Fruit fly (Drosophila melanogaster): Measurements from ENCODE around the gene CG13102.

CG13102 gene

dm6 chr2L:8984614-8985318, 27.2 kb upstream of the CG13102 start, which contains the start of gene CG13101 (continued):
- peak; percentile 80 for TF ChIP-seq cas (GFP tag; IDR thresholded peaks at IDR 0.05)
- TF ChIP-seq lbe (GFP tag; optimal IDR thresholded peaks at IDR 0.05) = peak; percentile 94
- peak; percentile 63 for TF ChIP-seq CG18011 (GFP tag; optimal IDR thresholded peaks at IDR 0.05)
- TF ChIP-seq ken (GFP tag; IDR thresholded peaks at IDR 0.05) = no peak; the same call in 1 of the 3 replicates
- peak; percentile 90 for TF ChIP-seq ind (GFP tag; optimal IDR thresholded peaks at IDR 0.05)
- peak; percentile 92 for TF ChIP-seq fd3F (GFP tag; optimal IDR thresholded peaks at IDR 0.05)
- TF ChIP-seq CG10431 (GFP tag; optimal IDR thresholded peaks at IDR 0.05) = peak; percentile 55
- TF ChIP-seq CG12391 (tag; optimal IDR thresholded peaks at IDR 0.05) = peak; percentile 96
- peak; percentile 83 for TF ChIP-seq CG18764 (GFP tag; optimal IDR thresholded peaks at IDR 0.05)
- TF ChIP-seq CG2116 (GFP tag; optimal IDR thresholded peaks at IDR 0.05) = peak; percentile 72
- peak; percentile 89 for TF ChIP-seq ATbp (GFP tag; optimal IDR thresholded peaks at IDR 0.05)
- peak; percentile 94 for TF ChIP-seq CG14014 (GFP tag; IDR thresholded peaks at IDR 0.05)
- TF ChIP-seq CG30403 (GFP tag; optimal IDR thresholded peaks at IDR 0.05) = peak; percentile 94
- TF ChIP-seq ftz-f1 (GFP tag; optimal IDR thresholded peaks at IDR 0.05) = peak; percentile 24
- TF ChIP-seq inv (GFP tag; IDR thresholded peaks at IDR 0.05; ENCODE audit: partially characterized antibody) = no peak
- TF ChIP-seq Ets65A (GFP tag) = peak; percentile 84
- peak; percentile 88 for TF ChIP-seq fd96Cb (tag; optimal IDR thresholded peaks at IDR 0.05)
- TF ChIP-seq Abd-B (GFP tag; optimal IDR thresholded peaks at IDR 0.05) = peak; percentile 86
- TF ChIP-seq sima (GFP tag; optimal IDR thresholded peaks at IDR 0.05) = no peak
- TF ChIP-seq CG8359 (GFP tag; optimal IDR thresholded peaks at IDR 0.05; ENCODE audit: borderline replicate concordance) = peak; percentile 79
- peak; percentile 96 for TF ChIP-seq lab (GFP tag; optimal IDR thresholded peaks at IDR 0.05)
- peak; percentile 91 for TF ChIP-seq CG6813 (GFP tag; optimal IDR thresholded peaks at IDR 0.05)
- peak; percentile 84 for TF ChIP-seq CG4404 (GFP tag; IDR thresholded peaks at IDR 0.05)
- TF ChIP-seq hth (optimal IDR thresholded peaks at IDR 0.05) = no peak
- TF ChIP-seq BtbVII (GFP tag; optimal IDR thresholded peaks at IDR 0.05) = peak; percentile 89
- TF ChIP-seq slbo (GFP tag; IDR thresholded peaks at IDR 0.05) = peak; percentile 94
- peak; percentile 62 for TF ChIP-seq CG34376 (GFP tag; optimal IDR thresholded peaks at IDR 0.05)
- peak; percentile 72 for TF ChIP-seq NK7.1 (GFP tag; optimal IDR thresholded peaks at IDR 0.05)
- no peak for TF ChIP-seq wek (GFP tag; optimal IDR thresholded peaks at IDR 0.05)
- TF ChIP-seq CG16863 (GFP tag; optimal IDR thresholded peaks at IDR 0.05) = peak; percentile 85
- peak; percentile 82 for TF ChIP-seq CG9817 (tag; optimal IDR thresholded peaks at IDR 0.05)
- TF ChIP-seq CG6854 (GFP tag; optimal IDR thresholded peaks at IDR 0.05) = peak; percentile 87
- peak; percentile 95 for TF ChIP-seq corto (GFP tag; optimal IDR thresholded peaks at IDR 0.05)
- TF ChIP-seq CG8089 (GFP tag; optimal IDR thresholded peaks at IDR 0.05) = peak; percentile 63
- peak; percentile 96 for TF ChIP-seq PHDP (tag; optimal IDR thresholded peaks at IDR 0.05)
- peak; percentile 60 for TF ChIP-seq trh (GFP tag; optimal IDR thresholded peaks at IDR 0.05)
- no peak; the same call in none of the 2 replicates for TF ChIP-seq CG6272 (GFP tag; IDR thresholded peaks at IDR 0.05)
- TF ChIP-seq CG17361 (GFP tag; IDR thresholded peaks at IDR 0.05) = peak; percentile 91
- TF ChIP-seq CG13287 (GFP tag; IDR thresholded peaks at IDR 0.05; ENCODE audit: partially characterized antibody) = peak; percentile 22; the same call in 1 of the 2 replicates
- peak; percentile 91 for TF ChIP-seq HmgZ (tag; optimal IDR thresholded peaks at IDR 0.05)
- TF ChIP-seq Fer1 (GFP tag; optimal IDR thresholded peaks at IDR 0.05) = peak; percentile 94
- peak; percentile 83 for TF ChIP-seq Atf-2 (GFP tag; optimal IDR thresholded peaks at IDR 0.05)
- TF ChIP-seq sna (GFP tag; IDR thresholded peaks at IDR 0.05; ENCODE audit: partially characterized antibody) = no peak
- TF ChIP-seq cg (GFP tag; optimal IDR thresholded peaks at IDR 0.05) = no peak
- TF ChIP-seq sim (GFP tag; IDR thresholded peaks at IDR 0.05) = peak; percentile 88
- peak; percentile 78 for TF ChIP-seq HLH54F (GFP tag; optimal IDR thresholded peaks at IDR 0.05)
- peak; percentile 89 for TF ChIP-seq CG32767 (GFP tag; IDR thresholded peaks at IDR 0.05)
- TF ChIP-seq gem (tag; optimal IDR thresholded peaks at IDR 0.05) = peak; percentile 97
- peak; percentile 91 for TF ChIP-seq Xbp1 (GFP tag; optimal IDR thresholded peaks at IDR 0.05)
